Fruit fly (Drosophila melanogaster): ENCODE data around the gene Tango4.

DNA sequence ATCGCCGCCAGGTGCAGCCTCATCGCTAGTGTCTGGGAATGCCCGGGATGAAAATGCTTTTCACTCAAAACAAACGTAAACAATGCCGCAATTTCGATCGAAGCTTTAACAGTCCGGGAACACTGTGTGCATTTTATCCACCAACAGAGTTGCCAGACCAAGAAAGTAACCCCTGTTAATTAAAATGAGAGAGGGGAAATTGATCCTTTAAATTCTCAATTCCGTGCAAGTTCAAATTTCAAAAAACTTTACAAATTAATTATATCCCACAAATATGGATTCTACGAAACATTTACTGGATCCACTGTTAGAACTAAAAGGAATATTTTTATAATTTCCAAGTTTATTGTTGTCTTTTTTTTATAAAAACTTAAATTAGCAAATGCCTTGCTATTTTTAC is 33.2 kb upstream of the Tango4 start, which contains the start of gene gd:
- TF ChIP-seq CG32006 (GFP tag; optimal IDR thresholded peaks at IDR 0.05) (no peak), Sox102F (GFP tag; optimal IDR thresholded peaks at IDR 0.05) (no peak), Lpt (GFP tag; optimal IDR thresholded peaks at IDR 0.05) (no peak), Sox15 (GFP tag; optimal IDR thresholded peaks at IDR 0.05) (no peak), Blimp-1 (GFP tag; optimal IDR thresholded peaks at IDR 0.05) (no peak), svp (GFP tag) (no peak), Sox14 (GFP tag; optimal IDR thresholded peaks at IDR 0.05) (no peak), CG6854 (GFP tag; optimal IDR thresholded peaks at IDR 0.05) (no peak), Ets21C (GFP tag; optimal IDR thresholded peaks at IDR 0.05) (no peak), CG11902 (GFP tag; optimal IDR thresholded peaks at IDR 0.05) (no peak), Smox (GFP tag; optimal IDR thresholded peaks at IDR 0.05) (no peak)
